Worm (Caenorhabditis elegans) whole organism, midembryonic: ENCODE results near the gene ZK856.11.

ENCODE experiments used
- T22C8.4 ChIP-seq: fragments of 200-800 bp; sonication (Bioruptor generic); IDR thresholded peaks from 2 replicates; pipeline ENCODE4 v1.3.6; 2022; ENCODE audit warnings: missing genetic modification characterization, missing compliant biosample characterization
- cog-1 ChIP-seq: sonication (generic microtip); optimal IDR thresholded peaks from 2 replicates; lab custom pipeline; 2016; ENCODE audit warnings: missing genetic modification characterization, missing compliant biosample characterization
- flt-1 ChIP-seq: fragments of 200-800 bp; sonication (Bioruptor generic); IDR thresholded peaks from 2 replicates; pipeline ENCODE4 v1.3.6; 2022; ENCODE audit warnings: missing genetic modification characterization, missing compliant biosample characterization
- klf-2 ChIP-seq: fragments of 200-800 bp; sonication (Bioruptor generic); conservative IDR thresholded peaks from 2 replicates; pipeline ENCODE4 v1.3.6; 2022; ENCODE audit warnings: missing genetic modification reagents, missing genetic modification characterization, missing compliant biosample characterization
- med-1 ChIP-seq: sonication (generic microtip); optimal IDR thresholded peaks from 2 replicates; lab custom pipeline; 2017; ENCODE audit warnings: missing genetic modification characterization, mild to moderate bottlenecking, missing compliant biosample characterization, antibody characterized with exemption, missing genetic modification reagents; ENCODE audit not compliant: insufficient read depth
- ref-1 ChIP-seq: fragments of 200-800 bp; sonication (Bioruptor generic); conservative IDR thresholded peaks from 2 replicates; pipeline ENCODE4 v1.3.6; 2022; ENCODE audit warnings: missing genetic modification reagents, missing genetic modification characterization, missing compliant biosample characterization
- tab-1 ChIP-seq: fragments of 200-800 bp; sonication (Bioruptor generic); IDR thresholded peaks from 2 replicates; pipeline ENCODE4 v1.3.6; 2022; ENCODE audit warnings: missing genetic modification characterization, missing compliant biosample characterization
- ztf-23 ChIP-seq: fragments of 200-800 bp; sonication (Bioruptor generic); IDR thresholded peaks from 2 replicates; pipeline ENCODE4 v1.3.6; 2022; ENCODE audit warnings: missing genetic modification reagents, missing genetic modification characterization, missing compliant biosample characterization
- ztf-29 ChIP-seq: fragments of 200-800 bp; sonication (Bioruptor generic); IDR thresholded peaks from 2 replicates; pipeline ENCODE4 v1.3.6; 2022; ENCODE audit warnings: missing genetic modification reagents, missing genetic modification characterization, missing compliant biosample characterization

Gene ZK856.11

DNA sequence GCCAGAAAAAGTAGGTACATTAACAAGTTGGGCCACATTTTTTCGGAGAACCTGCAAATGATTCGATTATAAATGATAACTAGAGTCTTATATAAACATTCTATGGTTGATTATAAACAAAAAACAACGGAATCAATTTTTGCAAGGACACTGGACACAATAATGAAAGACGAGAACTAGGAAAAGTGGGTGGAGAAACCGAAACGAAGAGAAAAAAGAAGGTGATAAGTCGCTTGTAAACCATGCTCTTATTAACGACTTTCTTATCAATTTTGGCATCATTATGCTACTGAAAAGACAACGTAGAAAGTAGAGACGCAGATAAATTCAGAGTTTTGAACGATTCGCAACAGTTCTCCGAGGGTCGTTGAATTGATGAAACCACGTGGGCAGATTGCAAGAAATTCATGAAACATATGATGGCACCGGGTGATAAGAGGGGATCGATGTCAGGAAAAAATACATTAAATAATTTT is 14.6 kb downstream of the ZK856.11 start, which contains the start of gene ZK856.5:
Gene ZK856.5 (minus strand): TSS at position 51 of the 476 bp plus-strand sequence.
- no peak for TF ChIP-seq ztf-29
- no peak for TF ChIP-seq ztf-23 (GFP tag; lab: Robert Waterston, UW)
- TF ChIP-seq flt-1, result no peak
- no peak for TF ChIP-seq med-1 (GFP tag; lab: Kevin White, UChicago)

DNA sequence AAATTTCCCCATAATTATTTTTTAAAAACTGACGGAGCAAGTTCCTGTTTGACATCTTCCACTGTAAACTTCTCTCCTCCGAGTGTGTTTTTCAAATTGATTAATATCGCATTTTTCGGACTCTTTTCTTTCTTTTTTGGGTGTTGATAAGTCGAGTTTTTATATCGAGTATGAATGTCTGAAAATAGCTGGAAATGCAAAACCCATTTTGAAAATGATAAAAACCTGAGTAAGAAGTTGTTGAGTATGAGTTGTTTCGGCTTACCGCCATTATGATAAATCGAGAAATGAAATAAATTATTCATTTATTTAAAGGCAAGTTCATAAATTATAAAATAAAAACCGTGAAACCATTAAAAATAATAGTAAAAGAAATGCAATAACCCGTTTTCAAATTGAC is 19.0 kb downstream of the ZK856.11 start, which contains the start of gene ZK856.18:
Gene ZK856.18 (minus strand): TSS at position 289 of the 400 bp plus-strand sequence.
- TF ChIP-seq ref-1 (GFP tag; lab: Robert Waterston, UW) (no peak), flt-1 (no peak), T22C8.4 (GFP tag; lab: Robert Waterston, UW) (no peak), cog-1 (tag; lab: Kevin White, UChicago) (no peak), klf-2 (GFP tag; lab: Robert Waterston, UW) (no peak), tab-1 (GFP tag; lab: Robert Waterston, UW) (no peak), ztf-29 (no peak), med-1 (GFP tag; lab: Kevin White, UChicago) (no peak), ztf-23 (GFP tag; lab: Robert Waterston, UW) (no peak)

- TF ChIP-seq T22C8.4 (GFP tag; lab: Robert Waterston, UW) (no peak), flt-1 (no peak), med-1 (GFP tag; lab: Kevin White, UChicago) (no peak), ztf-23 (GFP tag; lab: Robert Waterston, UW) (no peak), tab-1 (GFP tag; lab: Robert Waterston, UW) (no peak), klf-2 (GFP tag; lab: Robert Waterston, UW) (no peak), ref-1 (GFP tag; lab: Robert Waterston, UW) (no peak), ztf-29 (no peak), cog-1 (tag; lab: Kevin White, UChicago) (no peak)
These were observed 20.9 kb downstream of the ZK856.11 start for ce11 chrV:10183810-10184209.

DNA sequence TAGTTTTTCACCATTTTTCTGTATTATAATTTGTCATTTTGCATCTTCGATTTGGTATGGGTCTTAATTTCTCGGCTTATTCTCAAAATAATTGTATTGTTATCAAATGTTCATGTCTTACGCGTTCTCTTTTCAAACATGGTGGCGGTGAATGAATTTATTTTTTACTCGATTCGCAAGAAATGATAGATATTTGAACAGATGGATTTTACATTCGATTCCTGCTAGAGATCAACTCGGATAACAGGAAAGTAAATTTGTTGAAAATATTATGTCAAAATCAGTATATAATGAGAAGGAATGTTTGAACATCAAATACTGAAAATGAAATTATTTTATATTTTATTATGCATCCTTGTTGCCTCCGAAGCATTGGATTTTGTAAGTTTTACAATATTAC is 21.8 kb downstream of the ZK856.11 start, which contains the start of gene ZK856.4:
Gene ZK856.4 (plus strand): TSS at position 301 of the 400 bp plus-strand sequence.
- no peak for TF ChIP-seq ztf-23 (GFP tag; lab: Robert Waterston, UW)
- TF ChIP-seq ztf-29, result no peak
- TF ChIP-seq T22C8.4 (GFP tag; lab: Robert Waterston, UW), result no peak
- no peak for TF ChIP-seq ref-1 (GFP tag; lab: Robert Waterston, UW)
- TF ChIP-seq cog-1 (tag; lab: Kevin White, UChicago), result no peak
- TF ChIP-seq flt-1, result no peak
- no peak for TF ChIP-seq klf-2 (GFP tag; lab: Robert Waterston, UW)

DNA sequence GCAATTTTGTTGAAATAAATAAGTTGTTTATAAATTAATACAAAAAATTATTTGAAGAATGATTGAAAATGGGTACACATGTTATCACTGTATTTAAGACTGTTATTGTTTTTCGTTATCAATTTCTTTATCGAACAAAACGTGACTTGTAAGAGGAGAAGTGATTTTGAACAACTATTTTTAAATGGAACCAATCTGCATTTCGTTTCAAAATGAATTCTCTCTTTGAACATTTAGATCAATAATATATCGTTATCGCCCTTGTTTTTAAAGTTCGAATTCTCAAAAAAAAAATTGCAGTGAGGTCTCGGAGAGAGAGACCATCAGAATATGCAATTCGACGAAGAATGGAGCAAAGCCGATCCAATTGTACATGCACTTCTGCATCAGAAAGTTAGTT is 25.5 kb downstream of the ZK856.11 start, which contains the start of gene cul-5:
Gene cul-5 (plus strand): TSS at position 301 of the 400 bp plus-strand sequence.
- no peak for TF ChIP-seq cog-1 (tag; lab: Kevin White, UChicago)
- TF ChIP-seq med-1 (GFP tag; lab: Kevin White, UChicago), result no peak
- TF ChIP-seq ztf-23 (GFP tag; lab: Robert Waterston, UW), result no peak
- TF ChIP-seq tab-1 (GFP tag; lab: Robert Waterston, UW), result no peak
- TF ChIP-seq ref-1 (GFP tag; lab: Robert Waterston, UW), result no peak
- TF ChIP-seq klf-2 (GFP tag; lab: Robert Waterston, UW), result no peak
- TF ChIP-seq flt-1, result no peak
- no peak for TF ChIP-seq T22C8.4 (GFP tag; lab: Robert Waterston, UW)
- TF ChIP-seq ztf-29, result no peak

- TF ChIP-seq tab-1 (GFP tag; lab: Robert Waterston, UW) (no peak), flt-1 (no peak), cog-1 (tag; lab: Kevin White, UChicago) (peak; percentile 46), med-1 (GFP tag; lab: Kevin White, UChicago) (no peak), klf-2 (GFP tag; lab: Robert Waterston, UW) (no peak), ref-1 (GFP tag; lab: Robert Waterston, UW) (no peak), ztf-23 (GFP tag; lab: Robert Waterston, UW) (no peak), ztf-29 (no peak), T22C8.4 (GFP tag; lab: Robert Waterston, UW) (no peak)
These were observed 26.6 kb downstream of the ZK856.11 start for ce11 chrV:10178166-10178565.

- TF ChIP-seq T22C8.4 (GFP tag; lab: Robert Waterston, UW) (peak; percentile 79), flt-1 (no peak)
These were observed 30.1 kb downstream of the ZK856.11 start for ce11 chrV:10174632-10175075.

DNA sequence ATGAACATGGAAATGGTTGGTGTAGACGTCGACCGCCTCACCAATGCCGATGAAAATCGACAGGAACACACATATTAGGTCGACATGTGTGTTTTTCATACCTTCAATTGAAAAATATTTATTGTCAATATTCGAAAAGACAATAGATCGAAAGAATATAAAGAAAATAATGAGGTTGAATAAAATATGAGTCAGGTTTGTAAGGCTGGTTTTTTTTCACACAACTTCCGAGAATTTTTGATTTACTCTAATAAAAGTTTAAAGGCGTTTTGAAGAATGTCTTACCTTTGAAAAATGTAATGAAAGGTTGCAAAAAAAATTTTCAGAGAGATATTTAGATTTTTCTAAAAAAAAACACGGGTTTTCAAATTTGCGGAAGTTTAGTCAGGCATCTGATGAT is 31.1 kb downstream of the ZK856.11 start, which contains the start of gene egl-3:
Gene egl-3 (minus strand): TSS at position 101 of the 400 bp plus-strand sequence.
- TF ChIP-seq klf-2 (GFP tag; lab: Robert Waterston, UW) (no peak), ztf-29 (no peak), med-1 (GFP tag; lab: Kevin White, UChicago) (no peak), ztf-23 (GFP tag; lab: Robert Waterston, UW) (no peak)

- TF ChIP-seq cog-1 (tag; lab: Kevin White, UChicago), result no peak
- no peak for TF ChIP-seq ref-1 (GFP tag; lab: Robert Waterston, UW)
- no peak for TF ChIP-seq flt-1
- no peak for TF ChIP-seq T22C8.4 (GFP tag; lab: Robert Waterston, UW)
- TF ChIP-seq med-1 (GFP tag; lab: Kevin White, UChicago), result no peak
- no peak for TF ChIP-seq klf-2 (GFP tag; lab: Robert Waterston, UW)
- TF ChIP-seq tab-1 (GFP tag; lab: Robert Waterston, UW), result no peak
- no peak for TF ChIP-seq ztf-23 (GFP tag; lab: Robert Waterston, UW)
These were observed 35.9 kb downstream of the ZK856.11 start for ce11 chrV:10168870-10169269.

- TF ChIP-seq ref-1 (GFP tag; lab: Robert Waterston, UW) (no peak), T22C8.4 (GFP tag; lab: Robert Waterston, UW) (no peak), cog-1 (tag; lab: Kevin White, UChicago) (no peak), med-1 (GFP tag; lab: Kevin White, UChicago) (no peak), klf-2 (GFP tag; lab: Robert Waterston, UW) (no peak), flt-1 (no peak), ztf-29 (no peak), tab-1 (GFP tag; lab: Robert Waterston, UW) (no peak), ztf-23 (GFP tag; lab: Robert Waterston, UW) (no peak)
These were observed 38.4 kb downstream of the ZK856.11 start, which contains the start of gene C51E3.6 for ce11 chrV:10166368-10166767. Gene C51E3.6 (minus strand): TSS chrV:10166468.
